Fruit fly (Drosophila melanogaster): ENCODE results near the gene CG13005.
A peak's percentile ranks its signal among the peaks of the same experiment; 100 is the strongest.

Gene CG13005

DNA sequence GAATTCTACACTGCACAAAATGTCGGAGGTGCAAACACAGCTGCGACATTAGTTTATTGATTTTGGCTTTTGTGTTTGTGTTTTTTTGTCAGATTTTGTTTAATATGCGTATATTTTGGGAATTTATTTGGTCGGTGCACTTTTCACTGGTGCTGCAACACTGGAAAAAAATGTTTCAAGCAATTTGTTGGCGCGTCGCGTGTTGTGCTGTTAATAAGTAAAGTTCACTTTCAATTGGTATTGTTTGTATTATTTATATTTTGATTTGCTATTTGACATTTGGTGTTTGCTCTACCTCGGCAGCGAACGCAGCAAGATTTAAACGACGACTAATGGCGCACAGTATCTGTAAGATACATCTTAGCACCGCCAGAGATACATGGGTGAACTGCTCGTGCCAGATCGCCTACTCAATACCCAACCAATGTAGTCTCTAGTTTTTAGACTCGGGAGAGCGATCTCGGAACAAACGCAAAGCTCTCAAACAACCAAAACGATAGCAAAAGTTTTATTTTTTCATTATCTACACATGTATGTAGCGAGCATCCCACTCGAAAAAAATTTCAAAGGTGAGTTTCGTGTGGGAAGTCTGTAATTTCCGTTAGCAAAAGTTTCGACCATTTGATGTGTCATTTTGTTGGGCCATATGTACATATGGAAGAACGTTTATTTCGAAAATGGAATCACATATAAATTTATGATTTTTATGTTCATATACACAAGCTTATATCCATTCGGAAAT, 21.1 kb upstream of the CG13005 start (continued):
- 0 out of 4 replicates have a peak, but pooled peaks have one; percentile 70 for TF ChIP-seq chinmo (GFP tag; IDR thresholded peaks at IDR 0.05; ENCODE audit: partially characterized antibody)
- no peak for TF ChIP-seq fu2 (GFP tag; optimal IDR thresholded peaks at IDR 0.05)
- TF ChIP-seq CG10209 (GFP tag; optimal IDR thresholded peaks at IDR 0.05), result peak; percentile 54
- TF ChIP-seq CG9215 (GFP tag; IDR thresholded peaks at IDR 0.05), result peak; percentile 29; the same call in 1 of the 2 replicates
- TF ChIP-seq Bteb2 (GFP tag; optimal IDR thresholded peaks at IDR 0.05), result peak; percentile 3
- no peak for TF ChIP-seq ftz-f1 (GFP tag; optimal IDR thresholded peaks at IDR 0.05)
- 0 out of 3 replicates have a peak, but pooled peaks have one; percentile 49 for TF ChIP-seq H15 (GFP tag; IDR thresholded peaks at IDR 0.05)
- no peak for TF ChIP-seq bigmax (GFP tag; optimal IDR thresholded peaks at IDR 0.05)
- peak; percentile 58 for TF ChIP-seq CG9932 (GFP tag; IDR thresholded peaks at IDR 0.05)
- TF ChIP-seq sr (GFP tag; IDR thresholded peaks at IDR 0.05), result peak; percentile 90
- no peak for TF ChIP-seq unc-4 (GFP tag; IDR thresholded peaks at IDR 0.05; ENCODE audit: partially characterized antibody)
- TF ChIP-seq CG7786 (GFP tag; optimal IDR thresholded peaks at IDR 0.05), result peak; percentile 30
- TF ChIP-seq Atf6 (GFP tag; IDR thresholded peaks at IDR 0.05), result peak; percentile 42; the same call in 1 of the 2 replicates
- TF ChIP-seq HLHmδ (GFP tag; optimal IDR thresholded peaks at IDR 0.05), result no peak
- no peak for TF ChIP-seq CG34224 (GFP tag; IDR thresholded peaks at IDR 0.05; ENCODE audit: partially characterized antibody)
- TF ChIP-seq crol (GFP tag; IDR thresholded peaks at IDR 0.05), result no peak
- TF ChIP-seq CG1792 (GFP tag; optimal IDR thresholded peaks at IDR 0.05), result no peak
- TF ChIP-seq insv (GFP tag; optimal IDR thresholded peaks at IDR 0.05), result no peak
- no peak for TF ChIP-seq Atf3 (GFP tag; optimal IDR thresholded peaks at IDR 0.05)
- TF ChIP-seq Xrp1 (GFP tag; IDR thresholded peaks at IDR 0.05), result peak; percentile 45; the same call in 1 of the 2 replicates
- no peak for TF ChIP-seq CG3995 (GFP tag; optimal IDR thresholded peaks at IDR 0.05)
- TF ChIP-seq Hmx (GFP tag; optimal IDR thresholded peaks at IDR 0.05), result no peak
- no peak for TF ChIP-seq CG15479 (GFP tag; optimal IDR thresholded peaks at IDR 0.05)
- no peak for TF ChIP-seq Sry-δ (GFP tag; optimal IDR thresholded peaks at IDR 0.05)
- no peak for TF ChIP-seq toy (GFP tag; IDR thresholded peaks at IDR 0.05)
- TF ChIP-seq zf30C (GFP tag; optimal IDR thresholded peaks at IDR 0.05), result peak; percentile 43
- 0 out of 2 replicates have a peak, but pooled peaks have one; percentile 20 for TF ChIP-seq CG13287 (GFP tag; IDR thresholded peaks at IDR 0.05; ENCODE audit: partially characterized antibody)
- TF ChIP-seq CG12659 (GFP tag; optimal IDR thresholded peaks at IDR 0.05), result peak; percentile 33
- peak in 1 of 2 experiments; percentile 69 for TF ChIP-seq Hr51 (GFP tag; optimal IDR thresholded peaks at IDR 0.05)
- peak; percentile 43; the same call in 1 of the 2 replicates for TF ChIP-seq sens-2 (GFP tag; IDR thresholded peaks at IDR 0.05)
- peak; percentile 11 for TF ChIP-seq nau (GFP tag; optimal IDR thresholded peaks at IDR 0.05)
- TF ChIP-seq z (GFP tag; IDR thresholded peaks at IDR 0.05), result peak; percentile 75; the same call in 1 of the 3 replicates
- no peak for TF ChIP-seq MBD-R2 (GFP tag; IDR thresholded peaks at IDR 0.05)
- TF ChIP-seq CG3726 (GFP tag; IDR thresholded peaks at IDR 0.05), result no peak
- TF ChIP-seq wor (GFP tag; IDR thresholded peaks at IDR 0.05), result no peak
- no peak for TF ChIP-seq Hr78 (GFP tag; optimal IDR thresholded peaks at IDR 0.05)
- 0 out of 2 replicates have a peak, but pooled peaks have one; percentile 48 for TF ChIP-seq ranshi (GFP tag; IDR thresholded peaks at IDR 0.05)
- no peak for TF ChIP-seq pzg (GFP tag; optimal IDR thresholded peaks at IDR 0.05)
- TF ChIP-seq CG18476 (GFP tag; optimal IDR thresholded peaks at IDR 0.05), result peak; percentile 34

Data from whole organism, embryonic.